Fruit fly (Drosophila melanogaster): Measurements from ENCODE around the gene CG16986.

Gene CG16986

DNA sequence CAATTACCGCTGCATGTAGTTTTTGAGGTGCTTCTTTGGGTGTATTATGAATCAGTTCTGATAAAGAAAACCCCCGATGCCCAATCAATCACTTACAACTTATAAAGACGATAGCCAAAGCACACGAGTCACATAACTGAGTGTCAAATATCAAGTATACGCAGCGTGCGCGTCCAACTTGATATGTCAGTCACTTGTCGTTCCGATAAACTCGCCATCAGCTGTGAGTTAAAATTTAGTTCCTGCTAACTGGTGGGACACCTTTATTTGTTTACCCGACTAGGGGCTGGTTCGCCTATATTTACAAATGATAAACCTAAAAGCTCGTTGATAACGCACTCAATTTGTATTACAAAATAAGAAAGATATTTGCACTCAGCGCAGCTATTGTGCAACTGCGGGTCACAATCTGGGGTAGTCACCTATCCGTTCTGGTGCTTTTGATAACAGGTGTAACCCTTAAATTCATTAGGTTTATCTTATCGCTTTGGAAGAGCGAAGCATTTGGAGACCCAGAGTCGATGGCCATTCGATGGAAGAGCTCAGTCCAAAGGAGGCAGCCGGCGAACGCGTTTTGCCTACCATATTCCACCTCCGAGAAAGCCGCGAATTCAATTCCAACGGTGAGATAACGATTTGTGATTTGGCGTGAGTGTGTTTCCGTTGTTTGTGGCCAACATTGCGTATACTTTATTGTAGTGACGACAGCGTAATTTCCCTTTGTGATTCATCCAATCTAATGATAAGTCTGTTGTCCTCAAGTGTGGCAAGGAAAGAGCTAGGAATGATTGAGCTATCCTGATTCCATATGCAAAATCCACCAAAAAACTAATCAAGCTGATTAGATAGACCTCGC lies 47.6 kb downstream of the CG16986 start, which contains the start of gene CG1246 (continued):
- TF ChIP-seq Fer1 (GFP tag; optimal IDR thresholded peaks at IDR 0.05) (peak; percentile 70), Xbp1 (GFP tag; optimal IDR thresholded peaks at IDR 0.05) (no peak), repo (GFP tag; optimal IDR thresholded peaks at IDR 0.05) (no peak), cato (GFP tag; optimal IDR thresholded peaks at IDR 0.05; ENCODE audit: borderline replicate concordance) (no peak), CoRest (tag; optimal IDR thresholded peaks at IDR 0.05) (no peak), Fer3 (tag; optimal IDR thresholded peaks at IDR 0.05) (no peak), so (GFP tag; IDR thresholded peaks at IDR 0.05) (peak; percentile 46; the same call in 1 of the 3 replicates), CG18011 (GFP tag; optimal IDR thresholded peaks at IDR 0.05) (peak; percentile 18), Med (GFP tag) (peak; percentile 34), Lpt (GFP tag; optimal IDR thresholded peaks at IDR 0.05) (no peak), gcm (GFP tag; optimal IDR thresholded peaks at IDR 0.05) (no peak), CG4328 (GFP tag; optimal IDR thresholded peaks at IDR 0.05) (peak; percentile 40), GATAe (GFP tag; conservative IDR thresholded peaks at IDR 0.05) (0 out of 2 replicates have a peak, but pooled peaks have one; percentile 44), CG11504 (tag; optimal IDR thresholded peaks at IDR 0.05) (no peak), CG10979 (tag; optimal IDR thresholded peaks at IDR 0.05) (peak; percentile 8), grn (GFP tag; optimal IDR thresholded peaks at IDR 0.05) (peak; percentile 66), lab (GFP tag; optimal IDR thresholded peaks at IDR 0.05) (peak; percentile 60), ara (GFP tag; IDR thresholded peaks at IDR 0.05) (no peak), CG9727 (GFP tag; optimal IDR thresholded peaks at IDR 0.05) (no peak), CG6813 (GFP tag; optimal IDR thresholded peaks at IDR 0.05) (peak; percentile 41), tgo (GFP tag; IDR thresholded peaks at IDR 0.05) (no peak), HmgD (GFP tag; optimal IDR thresholded peaks at IDR 0.05) (no peak), CG18262 (tag; optimal IDR thresholded peaks at IDR 0.05) (no peak), mirr (GFP tag; optimal IDR thresholded peaks at IDR 0.05) (peak; percentile 94), CG4360 (GFP tag; IDR thresholded peaks at IDR 0.05) (no peak), CG33557 (GFP tag; optimal IDR thresholded peaks at IDR 0.05) (no peak), hkb (optimal IDR thresholded peaks at IDR 0.05) (no peak), hkb (GFP tag; IDR thresholded peaks at IDR 0.05) (peak; percentile 35; the same call in 1 of the 2 replicates), ATbp (GFP tag; optimal IDR thresholded peaks at IDR 0.05) (peak; percentile 51), CG16813 (GFP tag; IDR thresholded peaks at IDR 0.05; ENCODE audit: partially characterized antibody) (no peak), sd (tag; optimal IDR thresholded peaks at IDR 0.05) (peak; percentile 61), CG9876 (GFP tag; optimal IDR thresholded peaks at IDR 0.05) (no peak), twi (tag; optimal IDR thresholded peaks at IDR 0.05) (no peak), CG11093 (GFP tag; IDR thresholded peaks at IDR 0.05) (no peak), chinmo (GFP tag; IDR thresholded peaks at IDR 0.05; ENCODE audit: partially characterized antibody) (peak; percentile 75; the same call in 1 of the 4 replicates), Myb (GFP tag; optimal IDR thresholded peaks at IDR 0.05) (no peak), pfk (GFP tag; optimal IDR thresholded peaks at IDR 0.05) (no peak), CG6689 (GFP tag; IDR thresholded peaks at IDR 0.05) (0 out of 2 replicates have a peak, but pooled peaks have one; percentile 5), CG3281 (GFP tag; optimal IDR thresholded peaks at IDR 0.05) (peak; percentile 9), Ptx1 (GFP tag; IDR thresholded peaks at IDR 0.05) (no peak), dm (GFP tag; optimal IDR thresholded peaks at IDR 0.05) (no peak), CG12659 (GFP tag; optimal IDR thresholded peaks at IDR 0.05) (no peak), odd (GFP tag; optimal IDR thresholded peaks at IDR 0.05) (peak; percentile 11), CG18599 (GFP tag; optimal IDR thresholded peaks at IDR 0.05) (peak; percentile 44), z (GFP tag; IDR thresholded peaks at IDR 0.05) (0 out of 3 replicates have a peak, but pooled peaks have one; percentile 17), CG9797 (GFP tag; optimal IDR thresholded peaks at IDR 0.05) (no peak), CG12769 (tag; optimal IDR thresholded peaks at IDR 0.05) (no peak), CG10543 (GFP tag; optimal IDR thresholded peaks at IDR 0.05) (peak; percentile 50)

Data from whole organism, embryonic.